Worm (Caenorhabditis elegans) whole organism, mixed stage, embryonic: Measurements from ENCODE around the gene srbc-36.
"Not testable (repeated sequence)": the region's sequence is repeated elsewhere in the genome, so short reads cannot be mapped to it uniquely, and the experiment has no call there.

Experiments
- M03D4.4 ChIP-seq: sonication (generic microtip); optimal IDR thresholded peaks from 2 replicates; lab custom pipeline; 2017; ENCODE audit warnings: mild to moderate bottlenecking, missing genetic modification characterization, missing compliant biosample characterization
- bed-3 ChIP-seq: fragments of 200-800 bp; sonication (Bioruptor generic); optimal IDR thresholded peaks from 3 replicates; lab custom pipeline; 2018; ENCODE audit warnings: mild to moderate bottlenecking, missing genetic modification characterization, moderate library complexity, missing compliant biosample characterization
- blmp-1 ChIP-seq: fragments of 150-350 bp; optimal IDR thresholded peaks from 2 replicates; lab custom pipeline; 2014; ENCODE audit warnings: missing biosample characterization, missing genetic modification characterization
- ceh-39 ChIP-seq: fragments of 150-350 bp; optimal IDR thresholded peaks from 2 replicates; lab custom pipeline; 2014; ENCODE audit warnings: missing biosample characterization, missing genetic modification characterization
- ceh-43 ChIP-seq: fragments of 200-800 bp; sonication (Bioruptor generic); optimal IDR thresholded peaks from 2 replicates; lab custom pipeline; 2018; ENCODE audit warnings: mild to moderate bottlenecking, missing genetic modification characterization, moderate library complexity, missing compliant biosample characterization
- ceh-83 ChIP-seq: fragments of 200-800 bp; sonication (Bioruptor generic); optimal IDR thresholded peaks from 2 replicates; lab custom pipeline; 2018; ENCODE audit warnings: mild to moderate bottlenecking, missing genetic modification characterization, missing compliant biosample characterization
- cnd-1 ChIP-seq: fragments of 200-800 bp; sonication (Bioruptor generic); optimal IDR thresholded peaks from 2 replicates; lab custom pipeline; 2018; ENCODE audit warnings: mild to moderate bottlenecking, missing genetic modification characterization, missing compliant biosample characterization
- elt-1 ChIP-seq: sonication (generic microtip); optimal IDR thresholded peaks from 2 replicates; lab custom pipeline; 2017; ENCODE audit warnings: missing genetic modification characterization, mild to moderate bottlenecking, missing compliant biosample characterization, antibody characterized with exemption, moderate library complexity, borderline replicate concordance; ENCODE audit not compliant: insufficient read depth
- elt-3 ChIP-seq: fragments of 150-350 bp; optimal IDR thresholded peaks from 2 replicates; lab custom pipeline; 2014; ENCODE audit warnings: missing biosample characterization, missing genetic modification characterization
- hlh-1 ChIP-seq: fragments of 150-350 bp; optimal IDR thresholded peaks from 2 replicates; lab custom pipeline; 2014; ENCODE audit warnings: missing biosample characterization, missing genetic modification reagents, missing genetic modification characterization
- lin-13 ChIP-seq: fragments of 150-350 bp; optimal IDR thresholded peaks from 2 replicates; lab custom pipeline; 2014; ENCODE audit warnings: missing biosample characterization, missing genetic modification characterization
- lin-32 ChIP-seq: fragments of 200-800 bp; sonication (Bioruptor generic); optimal IDR thresholded peaks from 2 replicates; lab custom pipeline; 2018; ENCODE audit warnings: mild to moderate bottlenecking, missing genetic modification characterization, missing compliant biosample characterization
- lsy-2 ChIP-seq: fragments of 150-350 bp; optimal IDR thresholded peaks from 2 replicates; lab custom pipeline; 2014; ENCODE audit warnings: missing biosample characterization, missing genetic modification characterization
- mab-5 ChIP-seq: fragments of 150-350 bp; optimal IDR thresholded peaks from 2 replicates; lab custom pipeline; 2014; ENCODE audit warnings: missing biosample characterization, missing genetic modification characterization
- mls-2 ChIP-seq: sonication (generic microtip); optimal IDR thresholded peaks from 2 replicates; lab custom pipeline; 2016; ENCODE audit warnings: mild to moderate bottlenecking, missing genetic modification characterization, moderate library complexity, missing compliant biosample characterization
- nhr-12 ChIP-seq: fragments of 150-350 bp; optimal IDR thresholded peaks from 2 replicates; lab custom pipeline; 2014; ENCODE audit warnings: missing biosample characterization, missing genetic modification characterization
- nhr-2 ChIP-seq: fragments of 150-350 bp; optimal IDR thresholded peaks from 2 replicates; lab custom pipeline; 2014; ENCODE audit warnings: missing biosample characterization, missing genetic modification characterization
- nhr-237 ChIP-seq: fragments of 150-350 bp; optimal IDR thresholded peaks from 2 replicates; lab custom pipeline; 2014; ENCODE audit warnings: missing biosample characterization, missing genetic modification characterization
- nhr-28 ChIP-seq: fragments of 150-350 bp; optimal IDR thresholded peaks from 2 replicates; lab custom pipeline; 2014; ENCODE audit warnings: missing biosample characterization, missing genetic modification characterization
- nhr-76 ChIP-seq: sonication (generic microtip); optimal IDR thresholded peaks from 2 replicates; lab custom pipeline; 2017; ENCODE audit warnings: missing biosample characterization, missing genetic modification characterization
- pha-4 ChIP-seq: fragments of 150-350 bp; optimal IDR thresholded peaks from 2 replicates; lab custom pipeline; 2018; ENCODE audit warnings: missing biosample characterization, missing genetic modification reagents, missing genetic modification characterization
- sem-2 ChIP-seq: fragments of 200-800 bp; sonication (Bioruptor generic); optimal IDR thresholded peaks from 2 replicates; lab custom pipeline; 2018; ENCODE audit warnings: mild to moderate bottlenecking, missing genetic modification characterization, missing compliant biosample characterization
- snpc-4 ChIP-seq: fragments of 150-350 bp; optimal IDR thresholded peaks from 2 replicates; lab custom pipeline; 2014; ENCODE audit warnings: missing biosample characterization, missing genetic modification characterization
- sptf-1 ChIP-seq: sonication (generic microtip); optimal IDR thresholded peaks from 2 replicates; lab custom pipeline; 2017; ENCODE audit warnings: mild to moderate bottlenecking, missing genetic modification characterization, moderate library complexity, missing compliant biosample characterization
- tbx-8 ChIP-seq: fragments of 200-800 bp; sonication (Bioruptor generic); optimal IDR thresholded peaks from 2 replicates; lab custom pipeline; 2018; ENCODE audit warnings: mild to moderate bottlenecking, missing genetic modification characterization, moderate library complexity, missing compliant biosample characterization
- unc-120 ChIP-seq: sonication (generic microtip); optimal IDR thresholded peaks from 2 replicates; lab custom pipeline; 2017; ENCODE audit warnings: missing genetic modification characterization, missing compliant biosample characterization; ENCODE audit not compliant: poor library complexity, severe bottlenecking
- unc-39 ChIP-seq: fragments of 150-350 bp; optimal IDR thresholded peaks from 2 replicates; lab custom pipeline; 2014; ENCODE audit warnings: missing biosample characterization, missing genetic modification characterization
- unc-62 ChIP-seq: fragments of 150-350 bp; optimal IDR thresholded peaks from 2 replicates; lab custom pipeline; 2014; ENCODE audit warnings: missing biosample characterization, missing genetic modification reagents, missing genetic modification characterization
- ztf-11 ChIP-seq: fragments of 150-350 bp; optimal IDR thresholded peaks from 2 replicates; lab custom pipeline; 2014; ENCODE audit warnings: missing biosample characterization, missing genetic modification characterization

Gene srbc-36

DNA sequence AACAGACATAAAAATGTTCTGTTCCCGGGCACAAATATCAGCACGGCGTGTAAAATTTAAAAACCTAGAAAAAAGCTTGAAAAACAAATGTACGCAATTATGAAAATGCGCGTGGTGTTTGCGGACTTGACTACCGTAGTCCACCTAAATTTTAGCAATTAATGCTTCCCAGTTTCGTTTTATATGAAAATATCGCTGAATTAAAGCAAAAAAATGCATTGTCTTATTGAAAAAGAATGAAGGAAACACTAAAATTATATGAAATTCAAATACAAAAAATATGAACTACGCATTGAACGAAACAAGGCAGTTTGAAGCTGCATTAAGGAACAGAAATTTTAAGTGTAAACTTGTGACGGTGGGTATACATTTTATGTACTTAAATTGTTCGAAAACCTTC lies 15.9 kb upstream of the srbc-36 start, which contains the start of gene ugt-64:
TSS of gene ugt-64 (minus strand) at position 101 of the 400 bp plus-strand sequence.
- not testable (repeated sequence) for TF ChIP-seq lin-32 (GFP tag; lab: Kevin White, UChicago); snpc-4 (tag; lab: Kevin White, UChicago); nhr-76
- TF ChIP-seq, all 35 proteins: peak for 0; not testable (repeated sequence) for 35

DNA sequence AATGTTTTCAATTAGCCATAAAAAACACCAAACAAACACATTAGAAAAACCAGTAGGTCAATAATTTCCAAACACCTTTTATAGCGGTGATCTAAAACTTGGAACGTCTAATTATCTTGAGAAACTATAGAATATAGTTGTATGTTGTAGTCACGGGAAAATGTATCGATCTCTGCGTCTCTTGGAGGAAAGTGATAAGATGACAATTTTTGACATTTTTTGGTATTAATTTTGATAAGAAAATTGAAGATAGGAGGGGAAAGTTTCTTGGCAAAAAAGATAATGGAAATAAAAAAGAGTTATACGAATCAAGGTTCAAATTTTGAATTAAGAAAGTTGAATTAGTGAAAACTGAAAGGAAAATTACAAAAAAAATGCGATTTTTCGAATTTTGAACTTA lies 15.4 kb upstream of the srbc-36 start:
- TF ChIP-seq elt-3 (tag; lab: Kevin White, UChicago) = no peak
- TF ChIP-seq ztf-11 = no peak
- no peak for TF ChIP-seq pha-4 (tag; lab: Kevin White, UChicago)
- TF ChIP-seq tbx-8 (GFP tag; lab: Kevin White, UChicago) = no peak
- TF ChIP-seq mls-2 (tag; lab: Kevin White, UChicago) = no peak
- no peak for TF ChIP-seq lsy-2 (tag; lab: Kevin White, UChicago)
- no peak for TF ChIP-seq unc-39 (tag; lab: Kevin White, UChicago)
- TF ChIP-seq blmp-1 = no peak
- TF ChIP-seq snpc-4 (tag; lab: Kevin White, UChicago) = no peak
- TF ChIP-seq nhr-28 (tag; lab: Kevin White, UChicago) = no peak
- TF ChIP-seq elt-1 = no peak
- TF ChIP-seq M03D4.4 (tag; lab: Kevin White, UChicago) = no peak
- TF ChIP-seq lin-32 (GFP tag; lab: Kevin White, UChicago) = no peak
- no peak for TF ChIP-seq nhr-12
- TF ChIP-seq ceh-39 (tag; lab: Kevin White, UChicago) = no peak
- TF ChIP-seq nhr-2 (tag; lab: Kevin White, UChicago) = no peak
- no peak for TF ChIP-seq hlh-1 (tag; lab: Kevin White, UChicago)
- no peak for TF ChIP-seq nhr-237 (tag; lab: Kevin White, UChicago)

DNA sequence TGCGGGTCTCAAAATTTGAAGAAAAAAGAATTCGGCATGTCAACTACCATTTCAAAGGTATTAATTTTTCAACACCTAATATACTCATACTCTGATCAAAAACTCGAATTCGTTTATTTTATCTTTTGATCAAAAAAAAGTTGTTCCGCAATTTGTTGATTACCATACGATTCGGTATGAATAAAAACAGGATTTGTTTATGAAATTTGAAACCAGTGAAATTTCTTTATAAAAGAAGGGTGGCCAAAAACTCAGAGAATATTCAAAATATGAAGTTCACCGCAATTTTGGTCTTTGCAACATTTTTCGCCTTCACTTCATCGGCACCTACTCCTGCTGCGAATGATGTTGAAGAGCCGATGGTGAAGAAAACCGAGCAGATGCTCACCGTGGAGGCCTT lies 11.7 kb upstream of the srbc-36 start, which contains the start of the genes C07G3.8 and C07G3.10:
TSS of gene C07G3.8 (minus strand) at position 101 of the 400 bp plus-strand sequence.
TSS of gene C07G3.10 (plus strand) at position 270 of the 400 bp plus-strand sequence.
- no peak for TF ChIP-seq M03D4.4 (tag; lab: Kevin White, UChicago)
- no peak for TF ChIP-seq unc-39 (tag; lab: Kevin White, UChicago)
- TF ChIP-seq elt-1 = no peak
- TF ChIP-seq ceh-83 (GFP tag; lab: Kevin White, UChicago) = no peak
- TF ChIP-seq nhr-237 (tag; lab: Kevin White, UChicago) = no peak
- no peak for TF ChIP-seq blmp-1
- no peak for TF ChIP-seq nhr-2 (tag; lab: Kevin White, UChicago)
- TF ChIP-seq nhr-76 = no peak
- TF ChIP-seq lin-13 (tag; lab: Kevin White, UChicago) = no peak

- no peak for TF ChIP-seq nhr-28 (tag; lab: Kevin White, UChicago)
- no peak for TF ChIP-seq blmp-1
- no peak for TF ChIP-seq lin-13 (tag; lab: Kevin White, UChicago)
- TF ChIP-seq mab-5 (tag; lab: Kevin White, UChicago) = no peak
- no peak for TF ChIP-seq snpc-4 (tag; lab: Kevin White, UChicago)
- TF ChIP-seq bed-3 (GFP tag; lab: Kevin White, UChicago) = no peak
- TF ChIP-seq unc-62 (GFP tag; lab: Kevin White, UChicago) = no peak
- TF ChIP-seq sem-2 (GFP tag; lab: Kevin White, UChicago) = no peak
- no peak for TF ChIP-seq ceh-43 (GFP tag; lab: Kevin White, UChicago)
- no peak for TF ChIP-seq tbx-8 (GFP tag; lab: Kevin White, UChicago)
These were observed 6.5 kb upstream of the srbc-36 start, which contains the start of gene C07G3.15 for ce11 chrV:3496880-3497279. Gene C07G3.15 (minus strand): TSS chrV:3496980.

- no peak for TF ChIP-seq sem-2 (GFP tag; lab: Kevin White, UChicago)
- TF ChIP-seq unc-39 (tag; lab: Kevin White, UChicago) = no peak
- TF ChIP-seq nhr-237 (tag; lab: Kevin White, UChicago) = no peak
- TF ChIP-seq tbx-8 (GFP tag; lab: Kevin White, UChicago) = no peak
- TF ChIP-seq blmp-1 = no peak
- TF ChIP-seq nhr-76 = no peak
- TF ChIP-seq sptf-1 = no peak
- TF ChIP-seq ceh-83 (GFP tag; lab: Kevin White, UChicago) = no peak
- no peak for TF ChIP-seq cnd-1 (tag; lab: Kevin White, UChicago)
- no peak for TF ChIP-seq mab-5 (tag; lab: Kevin White, UChicago)
- no peak for TF ChIP-seq unc-120 (tag; lab: Kevin White, UChicago)
These were observed 3.5 kb downstream of the srbc-36 start, which contains the start of gene srbc-32 for ce11 chrV:3486857-3487256. Gene srbc-32 (minus strand): TSS chrV:3486957.
